Worm (Caenorhabditis elegans) whole organism, early embryonic: ENCODE results near the gene ostb-1.

Experiments used
- B0310.2 ChIP-seq: sonication (generic microtip); optimal IDR thresholded peaks from 2 replicates; lab custom pipeline; 2016; ENCODE audit warnings: mild to moderate bottlenecking, missing genetic modification characterization, missing compliant biosample characterization
- F13C5.2 ChIP-seq: sonication (generic microtip); optimal IDR thresholded peaks from 2 replicates; lab custom pipeline; 2017; ENCODE audit warnings: mild to moderate bottlenecking, missing genetic modification characterization, inconsistent platforms, missing compliant biosample characterization
- aly-1 ChIP-seq: sonication (generic microtip); optimal IDR thresholded peaks from 2 replicates; lab custom pipeline; 2016; ENCODE audit warnings: missing genetic modification characterization, missing compliant biosample characterization
- ama-1 ChIP-seq: fragments of 150-350 bp; optimal IDR thresholded peaks from 2 replicates; lab custom pipeline; 2014
- ceh-13 ChIP-seq: fragments of 200-800 bp; sonication (Bioruptor generic); optimal IDR thresholded peaks from 2 replicates; lab custom pipeline; 2018; ENCODE audit warnings: mild to moderate bottlenecking, missing genetic modification characterization, missing compliant biosample characterization
- ceh-36 ChIP-seq: sonication (generic microtip); optimal IDR thresholded peaks from 2 replicates; lab custom pipeline; 2016; ENCODE audit warnings: missing genetic modification characterization, inconsistent platforms, missing compliant biosample characterization
- ets-7 ChIP-seq: sonication (generic microtip); optimal IDR thresholded peaks from 2 replicates; lab custom pipeline; 2016; ENCODE audit warnings: missing genotype, missing genetic modification characterization, missing compliant biosample characterization
- flt-1 ChIP-seq: fragments of 200-800 bp; sonication (Bioruptor generic); IDR thresholded peaks from 2 replicates; pipeline ENCODE4 v1.3.6; 2022; ENCODE audit warnings: missing genetic modification characterization, missing compliant biosample characterization
- hmbx-1 ChIP-seq: sonication (generic microtip); optimal IDR thresholded peaks from 2 replicates; lab custom pipeline; 2016; ENCODE audit warnings: mild to moderate bottlenecking, missing genetic modification characterization, missing compliant biosample characterization
- hmg-4 ChIP-seq: fragments of 200-800 bp; sonication (Bioruptor generic); optimal IDR thresholded peaks from 2 replicates; lab custom pipeline; 2018; ENCODE audit warnings: mild to moderate bottlenecking, missing genetic modification characterization, missing compliant biosample characterization
- scrt-1 ChIP-seq: fragments of 200-800 bp; sonication (Bioruptor generic); IDR thresholded peaks from 2 replicates; pipeline ENCODE4 v1.3.6; 2022; ENCODE audit warnings: missing genetic modification characterization, missing compliant biosample characterization
- sea-1 ChIP-seq: fragments of 200-800 bp; sonication (Bioruptor generic); conservative IDR thresholded peaks from 2 replicates; pipeline ENCODE4 v1.3.6; 2022; ENCODE audit warnings: missing genetic modification characterization, missing compliant biosample characterization
- tbx-37 ChIP-seq: fragments of 200-800 bp; sonication (Bioruptor generic); conservative IDR thresholded peaks from 2 replicates; pipeline ENCODE4 v1.3.6; 2022; ENCODE audit warnings: missing genetic modification reagents, missing genetic modification characterization, missing compliant biosample characterization

ce11 chrII:7877744-7878468 lies 13.6 kb downstream of the ostb-1 start, which contains the start of gene T01H3.2:
- TF ChIP-seq tbx-37 (GFP tag; lab: Robert Waterston, UW) (no peak), ama-1 (lab: Kevin White, UChicago) (no peak), F13C5.2 (no peak), B0310.2 (tag; lab: Kevin White, UChicago) (no peak), sea-1 (GFP tag; lab: Robert Waterston, UW) (no peak), ceh-13 (GFP tag; lab: Kevin White, UChicago) (no peak), aly-1 (no peak), scrt-1 (no peak), hmbx-1 (tag; lab: Kevin White, UChicago) (no peak), ets-7 (tag; lab: Kevin White, UChicago) (no peak), flt-1 (GFP tag; lab: Robert Waterston, UW) (no peak), ceh-36 (tag; lab: Kevin White, UChicago) (no peak), hmg-4 (GFP tag; lab: Kevin White, UChicago) (no peak)
